Worm (Caenorhabditis elegans) whole organism, L3 larva: Measurements from ENCODE around the gene srw-129.

ENCODE experiments used
- R02D3.7 ChIP-seq: fragments of 150-350 bp; optimal IDR thresholded peaks from 2 replicates; lab custom pipeline; 2014; ENCODE audit warnings: missing biosample characterization, missing genetic modification characterization
- egl-27 ChIP-seq: sonication (generic microtip); optimal IDR thresholded peaks from 4 replicates; lab custom pipeline; 2017; ENCODE audit warnings: missing biosample characterization, missing genetic modification reagents, missing genetic modification characterization
- eor-1 ChIP-seq, 2 experiments: fragments of 150-350 bp; optimal IDR thresholded peaks; 2 replicates each; lab custom pipeline; 2014 to 2018; ENCODE audit warnings: missing biosample characterization in 2 of 2, missing genetic modification characterization in 2 of 2
- fkh-10 ChIP-seq: sonication (generic microtip); optimal IDR thresholded peaks from 2 replicates; lab custom pipeline; 2017; ENCODE audit warnings: missing biosample characterization, missing genetic modification reagents, missing genetic modification characterization
- lin-15B ChIP-seq: fragments of 150-350 bp; optimal IDR thresholded peaks from 2 replicates; lab custom pipeline; 2014; ENCODE audit warnings: missing biosample characterization, missing genetic modification characterization
- nhr-11 ChIP-seq: fragments of 150-350 bp; optimal IDR thresholded peaks from 2 replicates; lab custom pipeline; 2014; ENCODE audit warnings: missing biosample characterization, missing genetic modification characterization
- nhr-43 ChIP-seq: sonication (generic microtip); optimal IDR thresholded peaks from 2 replicates; lab custom pipeline; 2016; ENCODE audit warnings: mild to moderate bottlenecking, missing genetic modification characterization, missing compliant biosample characterization; ENCODE audit not compliant: poor library complexity, severe bottlenecking
- snpc-4 ChIP-seq: fragments of 150-350 bp; optimal IDR thresholded peaks from 2 replicates; lab custom pipeline; 2014; ENCODE audit warnings: missing biosample characterization, missing genetic modification characterization
- ztf-11 ChIP-seq: fragments of 150-350 bp; optimal IDR thresholded peaks from 2 replicates; lab custom pipeline; 2014; ENCODE audit warnings: missing biosample characterization, missing genetic modification characterization

- TF ChIP-seq eor-1 (tag; optimal IDR thresholded peaks at IDR 0.05; lab: Kevin White, UChicago) = no peak
- TF ChIP-seq egl-27 (tag; lab: Kevin White, UChicago) = no peak
- no peak for TF ChIP-seq nhr-43
- TF ChIP-seq nhr-11 (tag; lab: Kevin White, UChicago) = no peak
- TF ChIP-seq fkh-10 (GFP tag; lab: Kevin White, UChicago) = no peak
- TF ChIP-seq lin-15B (tag; lab: Kevin White, UChicago) = no peak
- no peak for TF ChIP-seq ztf-11 (tag; lab: Kevin White, UChicago)
- no peak for TF ChIP-seq snpc-4
- TF ChIP-seq R02D3.7 (tag; lab: Kevin White, UChicago) = no peak
Measured at ce11 chrV:2960894-2961293, 10.9 kb upstream of the srw-129 start, which contains the start of gene srw-144.
